Worm (Caenorhabditis elegans): ENCODE results near the gene aqp-7.

ce11 chrX:3024637-3025113 is at the start of gene aqp-7:
- no peak for TF ChIP-seq dpl-1 (GFP tag; optimal IDR thresholded peaks at IDR 0.05)
- no peak for TF ChIP-seq rcor-1 (GFP tag; IDR thresholded peaks at IDR 0.05)
- TF ChIP-seq snpc-4 (GFP tag; optimal IDR thresholded peaks at IDR 0.05) = no peak
- TF ChIP-seq snpc-4 (tag; optimal IDR thresholded peaks at IDR 0.05) = no peak
- no peak for TF ChIP-seq lsl-1 (GFP tag; optimal IDR thresholded peaks at IDR 0.05)
- no peak for TF ChIP-seq unc-62 (GFP tag; optimal IDR thresholded peaks at IDR 0.05)
- no peak for TF ChIP-seq snpc-1.1 (tag; optimal IDR thresholded peaks at IDR 0.05; ENCODE audit: insufficient read depth)
- no peak for TF ChIP-seq snpc-1.3 (tag; optimal IDR thresholded peaks at IDR 0.05; ENCODE audit: insufficient read depth)
- TF ChIP-seq somi-1 (GFP tag; optimal IDR thresholded peaks at IDR 0.05) = no peak
- TF ChIP-seq ceh-58 (GFP tag; IDR thresholded peaks at IDR 0.05) = no peak
- TF ChIP-seq let-526 (GFP tag; IDR thresholded peaks at IDR 0.05) = no peak
- no peak for TF ChIP-seq madf-3 (GFP tag; IDR thresholded peaks at IDR 0.05)
- no peak for TF ChIP-seq rpc-1 (optimal IDR thresholded peaks at IDR 0.05)
- no peak for TF ChIP-seq rpc-1 (tag; optimal IDR thresholded peaks at IDR 0.05)
- TF ChIP-seq ets-4 (GFP tag; optimal IDR thresholded peaks at IDR 0.05) = no peak
- TF ChIP-seq madf-6 (GFP tag; IDR thresholded peaks at IDR 0.05) = no peak
